Worm (Caenorhabditis elegans) whole organism, L2 larva: Measurements from ENCODE around the gene mpdu-1.

ENCODE experiments used
- C34F6.9 ChIP-seq: fragments of 150-350 bp; optimal IDR thresholded peaks from 2 replicates; lab custom pipeline; 2014; ENCODE audit warnings: missing biosample characterization, missing genetic modification characterization
- F13H6.1 ChIP-seq: sonication (generic microtip); optimal IDR thresholded peaks from 2 replicates; lab custom pipeline; 2016; ENCODE audit warnings: missing genetic modification characterization, missing compliant biosample characterization
- Y55F3AM.14 ChIP-seq: fragments of 200-800 bp; sonication (Bioruptor generic); optimal IDR thresholded peaks from 2 replicates; lab custom pipeline; 2018; ENCODE audit warnings: mild to moderate bottlenecking, missing genetic modification characterization, missing compliant biosample characterization
- ZK546.5 ChIP-seq: sonication (generic microtip); optimal IDR thresholded peaks from 2 replicates; lab custom pipeline; 2017; ENCODE audit warnings: missing biosample characterization, missing genetic modification characterization
- aly-2 ChIP-seq: fragments of 150-350 bp; optimal IDR thresholded peaks from 2 replicates; lab custom pipeline; 2014; ENCODE audit warnings: missing biosample characterization, missing genetic modification characterization
- ama-1 ChIP-seq: fragments of 150-350 bp; optimal IDR thresholded peaks from 2 replicates; lab custom pipeline; 2018; ENCODE audit warnings: inconsistent platforms
- blmp-1 ChIP-seq: sonication (generic microtip); optimal IDR thresholded peaks from 2 replicates; lab custom pipeline; 2017; ENCODE audit warnings: missing genetic modification characterization, mild to moderate bottlenecking, missing compliant biosample characterization, antibody characterized with exemption, moderate library complexity; ENCODE audit not compliant: insufficient read depth
- ceh-16 ChIP-seq: fragments of 150-350 bp; optimal IDR thresholded peaks from 2 replicates; lab custom pipeline; 2014; ENCODE audit warnings: missing biosample characterization, missing genetic modification characterization
- ceh-82 ChIP-seq: fragments of 150-350 bp; optimal IDR thresholded peaks from 2 replicates; lab custom pipeline; 2014; ENCODE audit warnings: missing biosample characterization, missing genetic modification characterization
- dmd-4 ChIP-seq: sonication (generic microtip); optimal IDR thresholded peaks from 2 replicates; lab custom pipeline; 2017; ENCODE audit warnings: missing biosample characterization, missing genetic modification characterization
- elt-1 ChIP-seq: fragments of 150-350 bp; optimal IDR thresholded peaks from 2 replicates; lab custom pipeline; 2014; ENCODE audit warnings: missing biosample characterization, missing genetic modification characterization
- elt-3 ChIP-seq: sonication (generic microtip); optimal IDR thresholded peaks from 2 replicates; lab custom pipeline; 2017; ENCODE audit warnings: missing biosample characterization, missing genetic modification characterization
- fos-1 ChIP-seq: fragments of 150-350 bp; optimal IDR thresholded peaks from 2 replicates; lab custom pipeline; 2014; ENCODE audit warnings: missing biosample characterization, missing genetic modification characterization
- gmeb-1 ChIP-seq: fragments of 150-350 bp; optimal IDR thresholded peaks from 2 replicates; lab custom pipeline; 2014; ENCODE audit warnings: missing biosample characterization, missing genetic modification characterization
- lin-11 ChIP-seq: fragments of 150-350 bp; sonication (generic microtip); optimal IDR thresholded peaks from 2 replicates; lab custom pipeline; 2014; ENCODE audit warnings: missing biosample characterization, missing genetic modification characterization, inconsistent platforms, mixed read lengths
- lin-13 ChIP-seq: fragments of 150-350 bp; optimal IDR thresholded peaks from 2 replicates; lab custom pipeline; 2014; ENCODE audit warnings: missing biosample characterization, missing genetic modification reagents, missing genetic modification characterization
- lin-39 ChIP-seq: fragments of 150-350 bp; optimal IDR thresholded peaks from 2 replicates; lab custom pipeline; 2014; ENCODE audit warnings: missing biosample characterization, missing genetic modification reagents, missing genetic modification characterization
- mab-5 ChIP-seq: fragments of 150-350 bp; optimal IDR thresholded peaks from 2 replicates; lab custom pipeline; 2014; ENCODE audit warnings: missing biosample characterization, missing genetic modification characterization
- mbf-1 ChIP-seq: sonication (generic microtip); optimal IDR thresholded peaks from 2 replicates; lab custom pipeline; 2017; ENCODE audit warnings: missing biosample characterization, missing genetic modification characterization
- mdl-1 ChIP-seq, 2 experiments: fragments of 150-350 bp in 1 of 2; sonication (generic microtip) in 1 of 2; optimal IDR thresholded peaks; 2 replicates each; lab custom pipeline; 2017; ENCODE audit warnings: missing biosample characterization in 2 of 2, missing genetic modification characterization in 2 of 2
- nhr-10 ChIP-seq: sonication (generic microtip); optimal IDR thresholded peaks from 2 replicates; lab custom pipeline; 2017; ENCODE audit warnings: missing biosample characterization, missing genetic modification characterization
- nhr-12 ChIP-seq: fragments of 150-350 bp; optimal IDR thresholded peaks from 2 replicates; lab custom pipeline; 2014; ENCODE audit warnings: missing biosample characterization, missing genetic modification characterization
- nhr-23 ChIP-seq: fragments of 150-350 bp; optimal IDR thresholded peaks from 2 replicates; lab custom pipeline; 2014; ENCODE audit warnings: missing biosample characterization, missing genetic modification reagents, missing genetic modification characterization
- nhr-237 ChIP-seq: fragments of 150-350 bp; optimal IDR thresholded peaks from 2 replicates; lab custom pipeline; 2014; ENCODE audit warnings: missing biosample characterization, missing genetic modification characterization
- nhr-25 ChIP-seq: fragments of 150-350 bp; sonication (generic microtip); optimal IDR thresholded peaks from 3 replicates; lab custom pipeline; 2014; ENCODE audit warnings: missing biosample characterization, missing genetic modification characterization
- nhr-6 ChIP-seq: fragments of 150-350 bp; optimal IDR thresholded peaks from 2 replicates; lab custom pipeline; 2014; ENCODE audit warnings: missing biosample characterization, missing genetic modification characterization
- nhr-77 ChIP-seq: fragments of 150-350 bp; optimal IDR thresholded peaks from 2 replicates; lab custom pipeline; 2014; ENCODE audit warnings: missing biosample characterization, missing genetic modification characterization
- peb-1 ChIP-seq: fragments of 150-350 bp; optimal IDR thresholded peaks from 2 replicates; lab custom pipeline; 2014; ENCODE audit warnings: missing biosample characterization, missing genetic modification characterization
- sem-4 ChIP-seq: fragments of 150-350 bp; optimal IDR thresholded peaks from 2 replicates; lab custom pipeline; 2014; ENCODE audit warnings: missing biosample characterization, missing genetic modification reagents, missing genetic modification characterization
- sma-3 ChIP-seq: sonication (generic microtip); optimal IDR thresholded peaks from 2 replicates; lab custom pipeline; 2016; ENCODE audit warnings: missing genetic modification reagents, missing genetic modification characterization, missing compliant biosample characterization
- unc-39 ChIP-seq: fragments of 150-350 bp; optimal IDR thresholded peaks from 2 replicates; lab custom pipeline; 2014; ENCODE audit warnings: missing biosample characterization, missing genetic modification characterization
- unc-55 ChIP-seq: fragments of 150-350 bp; sonication (generic microtip); optimal IDR thresholded peaks from 3 replicates; lab custom pipeline; 2014; ENCODE audit warnings: missing biosample characterization, missing genetic modification reagents, missing genetic modification characterization
- unc-62 ChIP-seq: fragments of 150-350 bp; optimal IDR thresholded peaks from 2 replicates; lab custom pipeline; 2014; ENCODE audit warnings: missing biosample characterization, missing genetic modification reagents, missing genetic modification characterization
- ztf-1 ChIP-seq: fragments of 200-800 bp; sonication (Bioruptor generic); conservative IDR thresholded peaks from 2 replicates; pipeline ENCODE4 v1.3.6; 2022; ENCODE audit warnings: missing genetic modification characterization, missing compliant biosample characterization
- ztf-11 ChIP-seq: sonication (generic microtip); optimal IDR thresholded peaks from 2 replicates; lab custom pipeline; 2017; ENCODE audit warnings: missing biosample characterization, missing genetic modification characterization

Gene mpdu-1

DNA sequence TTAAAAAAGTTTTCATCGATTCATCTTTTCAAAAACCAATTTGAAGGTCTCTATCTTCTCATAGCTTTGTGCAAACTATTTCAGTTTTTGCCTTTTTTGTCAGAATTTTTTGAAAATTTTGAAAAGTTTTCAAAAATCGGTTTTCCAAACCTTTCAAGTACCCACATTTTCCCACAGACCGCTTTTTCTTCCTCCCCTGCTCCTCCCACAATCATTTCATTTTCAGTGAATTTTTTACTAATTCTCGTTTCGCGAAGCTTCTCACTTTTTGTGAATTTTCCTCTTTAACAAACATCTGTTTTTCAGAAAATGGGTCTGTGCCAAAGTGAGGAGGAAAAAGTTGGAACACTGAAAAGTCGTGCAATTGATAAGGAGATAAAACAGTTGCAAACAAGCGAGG lies 11.7 kb upstream of the mpdu-1 start, which contains the start of gene gpa-2:
gpa-2 (plus strand) TSS at position 301 of the 400 bp plus-strand sequence.
- no peak for TF ChIP-seq dmd-4 (tag; lab: Kevin White, UChicago)
- no peak for TF ChIP-seq unc-39 (tag; lab: Kevin White, UChicago)
- no peak for TF ChIP-seq mdl-1 (tag; optimal IDR thresholded peaks at IDR 0.05; lab: Kevin White, UChicago)
- TF ChIP-seq unc-55 (GFP tag; lab: Kevin White, UChicago) = no peak
- no peak for TF ChIP-seq aly-2 (tag; lab: Kevin White, UChicago)
- no peak for TF ChIP-seq C34F6.9 (tag; lab: Kevin White, UChicago)
- TF ChIP-seq sem-4 (tag; lab: Kevin White, UChicago) = no peak
- no peak for TF ChIP-seq sma-3 (GFP tag; lab: Kevin White, UChicago)
- no peak for TF ChIP-seq ceh-82
- no peak for TF ChIP-seq mbf-1 (tag; lab: Kevin White, UChicago)
- TF ChIP-seq lin-39 (tag; lab: Kevin White, UChicago) = no peak
- no peak for TF ChIP-seq ama-1 (lab: Kevin White, UChicago)
- TF ChIP-seq, all 48 proteins: peak for 0

DNA sequence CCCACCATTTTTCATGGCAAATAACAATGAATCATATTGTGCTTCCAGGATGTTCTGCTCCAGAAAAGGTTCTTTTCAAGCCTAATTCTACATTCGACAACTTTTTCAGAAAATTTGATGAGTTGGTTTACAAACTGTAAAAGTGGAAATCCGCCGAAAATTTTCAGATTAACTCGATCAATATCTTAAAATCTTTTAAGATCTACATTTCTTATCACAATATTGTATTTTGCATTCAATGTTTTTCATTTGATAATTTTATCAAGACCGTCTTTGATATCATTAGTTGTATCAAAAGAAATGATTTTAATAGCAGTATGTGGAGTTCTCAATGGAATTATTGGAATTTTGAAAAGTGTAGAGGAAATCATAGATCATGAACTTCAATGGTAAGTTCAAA lies 829 bp upstream of the mpdu-1 start, which contains the start of gene F38E1.6:
F38E1.6 (plus strand) TSS at position 301 of the 400 bp plus-strand sequence.
- TF ChIP-seq unc-62 (GFP tag; lab: Kevin White, UChicago) = no peak
- TF ChIP-seq blmp-1 = no peak

DNA sequence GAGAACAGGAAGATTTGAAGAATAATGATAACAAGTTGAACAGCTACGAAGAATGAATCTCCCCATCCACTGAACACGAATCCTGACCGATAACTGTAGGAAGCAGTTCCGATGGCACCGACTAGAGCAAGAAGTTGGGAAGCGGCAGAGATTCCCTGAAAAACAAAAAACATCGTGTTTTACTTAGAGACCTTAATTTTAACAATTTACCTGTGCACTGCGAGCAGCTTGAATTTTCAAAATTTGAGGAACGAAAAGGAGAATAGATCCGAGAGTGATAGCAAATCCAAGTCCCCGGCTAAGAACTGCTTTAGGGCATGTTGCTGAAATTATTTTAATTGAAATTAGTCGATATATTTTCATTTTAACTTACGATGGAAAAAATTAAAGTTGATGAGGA lies 261 bp downstream of the mpdu-1 start:
- TF ChIP-seq ceh-82 (no peak), mab-5 (tag; lab: Kevin White, UChicago) (no peak), ceh-16 (tag; lab: Kevin White, UChicago) (no peak), gmeb-1 (tag; lab: Kevin White, UChicago) (no peak), ZK546.5 (tag; lab: Kevin White, UChicago) (no peak), elt-3 (tag; lab: Kevin White, UChicago) (no peak), lin-13 (GFP tag; lab: Kevin White, UChicago) (no peak), nhr-10 (tag; lab: Kevin White, UChicago) (no peak), nhr-23 (tag; lab: Kevin White, UChicago) (no peak), nhr-6 (no peak), lin-39 (tag; lab: Kevin White, UChicago) (no peak), blmp-1 (no peak), Y55F3AM.14 (GFP tag; lab: Kevin White, UChicago) (no peak), ztf-1 (GFP tag; lab: Robert Waterston, UW) (no peak), nhr-25 (tag; lab: Kevin White, UChicago) (no peak)
- TF ChIP-seq, all 48 proteins: peak for 0

DNA sequence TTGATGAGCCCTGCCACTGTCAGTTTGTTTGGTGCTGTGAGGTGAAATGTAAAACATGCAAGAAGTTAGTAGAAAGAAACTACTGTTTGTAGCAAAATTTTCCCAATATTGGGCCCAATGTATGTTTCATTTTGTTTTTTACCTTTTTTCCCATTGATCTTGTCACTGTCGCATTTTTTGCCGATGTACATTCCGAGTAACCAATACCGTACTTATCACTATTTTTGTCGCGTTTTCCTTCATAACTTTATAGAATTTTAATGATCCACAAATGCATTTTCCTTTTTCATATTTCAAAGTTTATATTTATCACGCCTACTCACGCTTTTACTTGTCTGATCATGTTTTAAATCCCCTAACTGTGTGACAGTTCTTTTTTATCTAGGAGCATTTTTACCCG lies 1.2 kb downstream of the mpdu-1 start:
- TF ChIP-seq nhr-77 = no peak
- TF ChIP-seq mdl-1 (tag; optimal IDR thresholded peaks at IDR 0.05; lab: Kevin White, UChicago) = no peak
- TF ChIP-seq lin-39 (tag; lab: Kevin White, UChicago) = no peak
- no peak for TF ChIP-seq nhr-237 (tag; lab: Kevin White, UChicago)
- no peak for TF ChIP-seq ceh-16 (tag; lab: Kevin White, UChicago)
- TF ChIP-seq elt-1 = no peak
- TF ChIP-seq lin-11 (tag; lab: Kevin White, UChicago) = no peak
- no peak for TF ChIP-seq unc-39 (tag; lab: Kevin White, UChicago)

DNA sequence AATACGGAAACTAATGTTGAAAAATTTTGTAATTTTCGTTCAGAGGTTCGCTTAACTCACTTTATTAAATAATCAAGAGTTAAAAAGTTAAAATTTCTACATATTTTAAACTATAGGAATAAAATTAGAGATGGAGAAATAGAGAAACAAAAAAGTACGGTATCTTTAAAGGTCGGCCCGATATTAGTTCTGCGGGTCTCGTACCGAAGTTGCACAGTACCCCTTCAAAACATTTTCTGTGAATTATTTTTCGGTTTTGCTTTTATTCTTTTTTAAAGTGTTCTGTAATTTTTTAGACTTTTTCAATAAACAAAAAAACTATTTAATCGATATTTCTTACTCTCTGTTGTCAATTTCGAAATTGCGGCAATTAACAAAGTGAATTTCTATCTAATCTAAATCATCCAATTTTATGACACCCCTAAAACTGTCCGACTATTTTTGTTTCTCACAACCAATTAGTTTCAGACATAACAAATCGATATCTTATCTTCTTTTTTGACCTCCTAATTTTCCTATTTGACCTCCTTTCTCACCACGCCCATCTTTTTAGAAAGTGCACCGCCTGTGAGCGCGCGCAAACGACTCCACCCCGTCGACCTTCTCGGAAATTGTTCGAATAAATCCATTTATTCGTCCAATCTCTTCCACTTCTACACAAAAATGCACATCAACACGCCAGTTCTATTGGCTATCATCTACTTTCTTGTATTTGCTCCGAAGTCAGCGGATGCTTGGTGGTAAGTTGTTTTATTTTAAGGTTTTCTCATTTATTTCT lies 3.3 kb downstream of the mpdu-1 start, which contains the start of gene mom-2:
mom-2 (plus strand) TSS at position 554 of the 778 bp plus-strand sequence.
- no peak for TF ChIP-seq lin-11 (tag; lab: Kevin White, UChicago)
- TF ChIP-seq mbf-1 (tag; lab: Kevin White, UChicago) = no peak
- TF ChIP-seq nhr-237 (tag; lab: Kevin White, UChicago) = no peak
- TF ChIP-seq peb-1 (tag; lab: Kevin White, UChicago) = no peak
- TF ChIP-seq dmd-4 (tag; lab: Kevin White, UChicago) = no peak
- no peak for TF ChIP-seq ceh-16 (tag; lab: Kevin White, UChicago)
- no peak for TF ChIP-seq aly-2 (tag; lab: Kevin White, UChicago)
- TF ChIP-seq fos-1 (tag; lab: Kevin White, UChicago) = no peak
- TF ChIP-seq mab-5 (tag; lab: Kevin White, UChicago) = no peak
- no peak for TF ChIP-seq ztf-11 (tag; lab: Kevin White, UChicago)
- TF ChIP-seq mdl-1 (tag; optimal IDR thresholded peaks at IDR 0.05; lab: Kevin White, UChicago) = no peak
- no peak for TF ChIP-seq nhr-6
- TF ChIP-seq ama-1 (lab: Kevin White, UChicago) = no peak
- no peak for TF ChIP-seq nhr-12 (tag; lab: Kevin White, UChicago)
- no peak for TF ChIP-seq unc-62 (GFP tag; lab: Kevin White, UChicago)
- no peak for TF ChIP-seq F13H6.1
- no peak for TF ChIP-seq lin-39 (tag; lab: Kevin White, UChicago)
- TF ChIP-seq ztf-1 (GFP tag; lab: Robert Waterston, UW) = no peak
- TF ChIP-seq ceh-82 = no peak
